Worm (Caenorhabditis elegans): ENCODE measurements around the gene tmed-13.
A peak's percentile ranks its signal among the peaks of the same experiment; 100 is the strongest.

Gene tmed-13

ce11 chrIV:6471216-6471615, at the start of gene tmed-13:
Gene tmed-13 (minus strand): TSS chrIV:6471384.
- TF ChIP-seq nhr-2 (tag; optimal IDR thresholded peaks at IDR 0.05) (no peak), ham-2 (GFP tag; optimal IDR thresholded peaks at IDR 0.05) (no peak), unc-120 (tag; optimal IDR thresholded peaks at IDR 0.05; ENCODE audit: poor library complexity, severe bottlenecking) (no peak), drap-1 (GFP tag; optimal IDR thresholded peaks at IDR 0.05) (no peak), mep-1 (tag; optimal IDR thresholded peaks at IDR 0.05) (no peak), ces-1 (GFP tag; optimal IDR thresholded peaks at IDR 0.05) (peak; percentile 55), cnd-1 (tag; optimal IDR thresholded peaks at IDR 0.05) (peak; percentile 91), sptf-1 (tag; optimal IDR thresholded peaks at IDR 0.05) (no peak), M03D4.4 (tag; optimal IDR thresholded peaks at IDR 0.05) (no peak), lsy-2 (tag; optimal IDR thresholded peaks at IDR 0.05) (no peak), pha-4 (tag; optimal IDR thresholded peaks at IDR 0.05) (no peak), ztf-11 (tag; optimal IDR thresholded peaks at IDR 0.05) (no peak), sem-2 (GFP tag; optimal IDR thresholded peaks at IDR 0.05) (no peak), nhr-28 (tag; optimal IDR thresholded peaks at IDR 0.05) (no peak), elt-3 (tag; optimal IDR thresholded peaks at IDR 0.05) (no peak), nhr-237 (tag; optimal IDR thresholded peaks at IDR 0.05) (no peak), unc-39 (tag; optimal IDR thresholded peaks at IDR 0.05) (no peak)

ce11 chrIV:6519593-6519992, 48.4 kb upstream of the tmed-13 start, which contains the start of gene C01G5.9:
Gene C01G5.9 (plus strand): TSS chrIV:6519893.
- TF ChIP-seq blmp-1 (tag; optimal IDR thresholded peaks at IDR 0.05) (peak; percentile 77), lin-13 (tag; optimal IDR thresholded peaks at IDR 0.05) (no peak), hlh-1 (tag; optimal IDR thresholded peaks at IDR 0.05) (no peak)

- TF ChIP-seq elt-1 (tag; optimal IDR thresholded peaks at IDR 0.05; ENCODE audit: borderline replicate concordance, insufficient read depth) (no peak), ceh-39 (tag; optimal IDR thresholded peaks at IDR 0.05) (no peak), ceh-83 (GFP tag; optimal IDR thresholded peaks at IDR 0.05) (no peak), blmp-1 (tag; optimal IDR thresholded peaks at IDR 0.05) (no peak), mep-1 (tag; optimal IDR thresholded peaks at IDR 0.05) (no peak), lin-13 (tag; optimal IDR thresholded peaks at IDR 0.05) (no peak), unc-62 (GFP tag; optimal IDR thresholded peaks at IDR 0.05) (no peak), ztf-11 (tag; optimal IDR thresholded peaks at IDR 0.05) (no peak), M03D4.4 (tag; optimal IDR thresholded peaks at IDR 0.05) (no peak), snpc-4 (tag; optimal IDR thresholded peaks at IDR 0.05) (no peak)
Measured at ce11 chrIV:6517859-6518258, 46.7 kb upstream of the tmed-13 start, which contains the start of gene C01G5.7. Gene C01G5.7 (plus strand): TSS chrIV:6518159.

- TF ChIP-seq pha-4 (tag; optimal IDR thresholded peaks at IDR 0.05) (no peak), snpc-4 (tag; optimal IDR thresholded peaks at IDR 0.05) (no peak), lin-32 (GFP tag; optimal IDR thresholded peaks at IDR 0.05) (no peak), ham-2 (GFP tag; optimal IDR thresholded peaks at IDR 0.05) (no peak), ces-1 (GFP tag; optimal IDR thresholded peaks at IDR 0.05) (no peak), nhr-237 (tag; optimal IDR thresholded peaks at IDR 0.05) (no peak), cnd-1 (tag; optimal IDR thresholded peaks at IDR 0.05) (no peak), bed-3 (GFP tag; optimal IDR thresholded peaks at IDR 0.05) (no peak)
Measured at ce11 chrIV:6514700-6515099, 43.5 kb upstream of the tmed-13 start.

ce11 chrIV:6511767-6512166, 40.6 kb upstream of the tmed-13 start:
- no peak for TF ChIP-seq mls-2 (tag; optimal IDR thresholded peaks at IDR 0.05)
- TF ChIP-seq nhr-76 (tag; optimal IDR thresholded peaks at IDR 0.05), result no peak

ce11 chrIV:6506424-6506823, 35.2 kb upstream of the tmed-13 start, which contains the start of gene pqn-89:
Gene pqn-89 (plus strand): TSS chrIV:6506724.
- TF ChIP-seq nhr-2 (tag; optimal IDR thresholded peaks at IDR 0.05) (no peak), sptf-1 (tag; optimal IDR thresholded peaks at IDR 0.05) (no peak), zip-8 (tag; optimal IDR thresholded peaks at IDR 0.05) (no peak), mls-2 (tag; optimal IDR thresholded peaks at IDR 0.05) (no peak), lsy-2 (tag; optimal IDR thresholded peaks at IDR 0.05) (no peak), unc-39 (tag; optimal IDR thresholded peaks at IDR 0.05) (no peak), flh-1 (GFP tag; optimal IDR thresholded peaks at IDR 0.05) (no peak), ceh-39 (tag; optimal IDR thresholded peaks at IDR 0.05) (no peak), nhr-237 (tag; optimal IDR thresholded peaks at IDR 0.05) (no peak), elt-3 (tag; optimal IDR thresholded peaks at IDR 0.05) (no peak), drap-1 (GFP tag; optimal IDR thresholded peaks at IDR 0.05) (no peak), ztf-11 (tag; optimal IDR thresholded peaks at IDR 0.05) (no peak), snpc-4 (tag; optimal IDR thresholded peaks at IDR 0.05) (no peak), nhr-28 (tag; optimal IDR thresholded peaks at IDR 0.05) (no peak), bed-3 (GFP tag; optimal IDR thresholded peaks at IDR 0.05) (no peak)

Data from whole organism, mixed stage, embryonic.